Fruit fly (Drosophila melanogaster): ENCODE measurements around the gene CG4297.

dm6 chr2L:510534-511014 is 38.6 kb upstream of the CG4297 start:
- TF ChIP-seq Dll (optimal IDR thresholded peaks at IDR 0.05) (peak; percentile 44), psq (optimal IDR thresholded peaks at IDR 0.05) (no peak)
